Worm (Caenorhabditis elegans) whole organism, L4/young adult: ENCODE measurements around the gene rnr-2.

ENCODE experiments used
- W03F9.2 ChIP-seq: fragments of 150-350 bp; optimal IDR thresholded peaks from 2 replicates; lab custom pipeline; 2014; ENCODE audit warnings: missing biosample characterization, missing genetic modification characterization
- dao-5 ChIP-seq: sonication (generic microtip); optimal IDR thresholded peaks from 2 replicates; lab custom pipeline; 2016; ENCODE audit warnings: missing genotype, missing genetic modification characterization, moderate library complexity, missing compliant biosample characterization
- him-1 ChIP-seq: sonication (generic microtip); optimal IDR thresholded peaks from 2 replicates; lab custom pipeline; 2016; ENCODE audit warnings: missing genotype, missing genetic modification reagents, missing genetic modification characterization, missing compliant biosample characterization

ce11 chrIII:4070239-4070638 lies 24.5 kb downstream of the rnr-2 start:
- TF ChIP-seq him-1 (tag; lab: Kevin White, UChicago): no peak
- TF ChIP-seq dao-5 (tag; lab: Kevin White, UChicago): no peak
- no peak for TF ChIP-seq W03F9.2 (tag; lab: Kevin White, UChicago)
